Worm (Caenorhabditis elegans): ENCODE measurements around the gene srw-12.

srw-12 gene

ce11 chrV:15240215-15240614 is 1.8 kb upstream of the srw-12 start, which contains the start of gene srw-11:
TSS of gene srw-11 (minus strand) at chrV:15240315.
- no peak for TF ChIP-seq sox-2 (GFP tag; IDR thresholded peaks at IDR 0.05)
- no peak for TF ChIP-seq tbx-7 (tag; optimal IDR thresholded peaks at IDR 0.05)

- TF ChIP-seq tbx-2 (tag; optimal IDR thresholded peaks at IDR 0.05) (no peak), unc-86 (tag; optimal IDR thresholded peaks at IDR 0.05) (no peak)
Measured at ce11 chrV:15235661-15236060, 2.8 kb downstream of the srw-12 start, which contains the start of gene nhr-164. TSS of gene nhr-164 (minus strand) at chrV:15235761.

ce11 chrV:15232200-15232599 is 6.3 kb downstream of the srw-12 start, which contains the start of gene srw-13:
TSS of gene srw-13 (plus strand) at chrV:15232500.
- TF ChIP-seq elt-4 (tag; optimal IDR thresholded peaks at IDR 0.05) (no peak), ets-4 (tag; optimal IDR thresholded peaks at IDR 0.05) (no peak), dmd-4 (tag; optimal IDR thresholded peaks at IDR 0.05; ENCODE audit: borderline replicate concordance) (no peak), odd-2 (tag; optimal IDR thresholded peaks at IDR 0.05) (no peak), ceh-30 (tag; optimal IDR thresholded peaks at IDR 0.05) (no peak), Y22D7AL.16 (tag; optimal IDR thresholded peaks at IDR 0.05) (no peak), pat-9 (tag; optimal IDR thresholded peaks at IDR 0.05) (no peak), nhr-232 (tag; optimal IDR thresholded peaks at IDR 0.05) (no peak), rnt-1 (tag; optimal IDR thresholded peaks at IDR 0.05) (no peak), ceh-24 (tag; optimal IDR thresholded peaks at IDR 0.05) (no peak), dve-1 (tag; optimal IDR thresholded peaks at IDR 0.05) (no peak), lin-11 (tag; optimal IDR thresholded peaks at IDR 0.05) (no peak), ahr-1 (tag; optimal IDR thresholded peaks at IDR 0.05) (no peak), ceh-45 (GFP tag; IDR thresholded peaks at IDR 0.05) (no peak), F13H6.1 (tag; optimal IDR thresholded peaks at IDR 0.05) (no peak), unc-42 (tag; optimal IDR thresholded peaks at IDR 0.05) (no peak), unc-86 (tag; optimal IDR thresholded peaks at IDR 0.05) (no peak)

ce11 chrV:15230243-15230642 is 8.2 kb downstream of the srw-12 start, which contains the start of gene srw-15:
TSS of gene srw-15 (plus strand) at chrV:15230543.
- no peak for TF ChIP-seq sdc-2 (tag; optimal IDR thresholded peaks at IDR 0.05)
- TF ChIP-seq ets-4 (tag; optimal IDR thresholded peaks at IDR 0.05), result no peak
- no peak for TF ChIP-seq elt-4 (tag; optimal IDR thresholded peaks at IDR 0.05)
- no peak for TF ChIP-seq unc-3 (GFP tag; conservative IDR thresholded peaks at IDR 0.05)
- TF ChIP-seq unc-3 (tag; optimal IDR thresholded peaks at IDR 0.05), result no peak
- no peak for TF ChIP-seq lin-11 (tag; optimal IDR thresholded peaks at IDR 0.05)
- no peak for TF ChIP-seq pqm-1 (tag; optimal IDR thresholded peaks at IDR 0.05)

ce11 chrV:15226206-15226605 is 12.2 kb downstream of the srw-12 start:
- peak; percentile 95 for TF ChIP-seq elt-2 (tag; optimal IDR thresholded peaks at IDR 0.05)
- TF ChIP-seq ceh-22 (tag; optimal IDR thresholded peaks at IDR 0.05), result no peak
- TF ChIP-seq unc-55 (GFP tag; optimal IDR thresholded peaks at IDR 0.05), result no peak
- TF ChIP-seq sox-2 (GFP tag; IDR thresholded peaks at IDR 0.05), result no peak

ce11 chrV:15225650-15226049 is 12.8 kb downstream of the srw-12 start, which contains the start of gene srw-14:
TSS of gene srw-14 (plus strand) at chrV:15225950.
- no peak for TF ChIP-seq ztf-16 (tag; optimal IDR thresholded peaks at IDR 0.05)
- TF ChIP-seq ceh-19 (GFP tag; optimal IDR thresholded peaks at IDR 0.05), result no peak
- no peak for TF ChIP-seq ceh-34 (tag; optimal IDR thresholded peaks at IDR 0.05)
- TF ChIP-seq Y22D7AL.16 (tag; optimal IDR thresholded peaks at IDR 0.05), result no peak

- TF ChIP-seq ets-4 (tag; optimal IDR thresholded peaks at IDR 0.05) (no peak), ceh-18 (tag; optimal IDR thresholded peaks at IDR 0.05) (no peak), mec-3 (tag; optimal IDR thresholded peaks at IDR 0.05; ENCODE audit: borderline replicate concordance) (no peak), ceh-48 (tag; optimal IDR thresholded peaks at IDR 0.05) (no peak), K09A11.1 (tag; optimal IDR thresholded peaks at IDR 0.05; ENCODE audit: insufficient read depth) (no peak), nhr-11 (tag; optimal IDR thresholded peaks at IDR 0.05) (no peak), eyg-1 (tag; optimal IDR thresholded peaks at IDR 0.05) (no peak), ref-2 (tag; optimal IDR thresholded peaks at IDR 0.05) (no peak), ztf-16 (tag; optimal IDR thresholded peaks at IDR 0.05) (no peak), ceh-19 (GFP tag; optimal IDR thresholded peaks at IDR 0.05) (no peak), dve-1 (tag; optimal IDR thresholded peaks at IDR 0.05) (no peak), ceh-9 (tag; optimal IDR thresholded peaks at IDR 0.05) (no peak), T23F11.4 (GFP tag; optimal IDR thresholded peaks at IDR 0.05) (no peak)
Measured at ce11 chrV:15223668-15224067, 14.8 kb downstream of the srw-12 start, which contains the start of gene srw-24. TSS of gene srw-24 (plus strand) at chrV:15223968.
